Worm (Caenorhabditis elegans) whole organism, young adult: ENCODE data around the gene mrpl-48.

ENCODE experiments used
- B0019.2 ChIP-seq: fragments of 200-800 bp; sonication (Bioruptor generic); conservative IDR thresholded peaks from 2 replicates; pipeline ENCODE4 v1.3.6; 2022; ENCODE audit warnings: missing genetic modification reagents, missing genetic modification characterization, missing compliant biosample characterization
- B0336.3 ChIP-seq: fragments of 200-800 bp; sonication (Bioruptor generic); IDR thresholded peaks from 2 replicates; pipeline ENCODE4 v1.3.6; 2022; ENCODE audit warnings: missing genetic modification characterization, missing compliant biosample characterization
- C06A6.2 ChIP-seq: fragments of 200-800 bp; sonication (Bioruptor generic); conservative IDR thresholded peaks from 2 replicates; pipeline ENCODE4 v1.3.6; 2022; ENCODE audit warnings: missing genetic modification characterization, missing compliant biosample characterization
- F39B2.1 ChIP-seq: fragments of 200-800 bp; sonication (Bioruptor generic); IDR thresholded peaks from 2 replicates; pipeline ENCODE4 v1.3.6; 2022; ENCODE audit warnings: missing genetic modification reagents, missing genetic modification characterization, missing compliant biosample characterization
- F49E8.2 ChIP-seq: sonication (generic microtip); optimal IDR thresholded peaks from 3 replicates; lab custom pipeline; 2017; ENCODE audit warnings: missing genetic modification characterization, mild to moderate bottlenecking, missing compliant biosample characterization, antibody characterized with exemption, moderate library complexity; ENCODE audit not compliant: insufficient read depth
- F57A8.1 ChIP-seq: fragments of 200-800 bp; sonication (Bioruptor generic); optimal IDR thresholded peaks from 2 replicates; lab custom pipeline; 2018; ENCODE audit warnings: mild to moderate bottlenecking, missing genetic modification characterization, moderate library complexity, missing compliant biosample characterization
- Y53G8AR.9 ChIP-seq: fragments of 200-800 bp; sonication (Bioruptor generic); conservative IDR thresholded peaks from 2 replicates; pipeline ENCODE4 v1.3.6; 2022; ENCODE audit warnings: missing genetic modification reagents, missing genetic modification characterization, missing compliant biosample characterization
- Y56A3A.18 ChIP-seq: fragments of 200-800 bp; sonication (Bioruptor generic); IDR thresholded peaks from 2 replicates; pipeline ENCODE4 v1.3.6; 2022; ENCODE audit warnings: missing genetic modification reagents, missing genetic modification characterization, missing compliant biosample characterization
- akir-1 ChIP-seq: fragments of 200-800 bp; sonication (Bioruptor generic); optimal IDR thresholded peaks from 2 replicates; lab custom pipeline; 2018; ENCODE audit warnings: mild to moderate bottlenecking, missing genetic modification characterization, moderate library complexity, missing compliant biosample characterization
- athp-1 ChIP-seq: sonication (generic microtip); optimal IDR thresholded peaks from 2 replicates; lab custom pipeline; 2017; ENCODE audit warnings: mild to moderate bottlenecking, missing genetic modification characterization, missing compliant biosample characterization
- attf-5 ChIP-seq: fragments of 200-800 bp; sonication (Bioruptor generic); optimal IDR thresholded peaks from 2 replicates; lab custom pipeline; 2018; ENCODE audit warnings: mild to moderate bottlenecking, missing genetic modification characterization, missing compliant biosample characterization
- attf-6 ChIP-seq: fragments of 200-800 bp; sonication (Bioruptor generic); IDR thresholded peaks from 2 replicates; pipeline ENCODE4 v1.3.6; 2022; ENCODE audit warnings: missing genetic modification reagents, missing genetic modification characterization, missing compliant biosample characterization
- bed-2 ChIP-seq: fragments of 200-800 bp; sonication (Bioruptor generic); IDR thresholded peaks from 2 replicates; pipeline ENCODE4 v1.3.6; 2022; ENCODE audit warnings: missing genetic modification reagents, missing genetic modification characterization, missing compliant biosample characterization
- cebp-2 ChIP-seq: fragments of 200-800 bp; sonication (Bioruptor generic); IDR thresholded peaks from 2 replicates; pipeline ENCODE4 v1.3.6; 2022; ENCODE audit warnings: missing genetic modification characterization, missing compliant biosample characterization
- ceh-27 ChIP-seq: fragments of 200-800 bp; sonication (Bioruptor generic); optimal IDR thresholded peaks from 2 replicates; lab custom pipeline; 2018; ENCODE audit warnings: mild to moderate bottlenecking, missing genetic modification characterization, moderate library complexity, missing compliant biosample characterization
- ceh-91 ChIP-seq: fragments of 200-800 bp; sonication (Bioruptor generic); IDR thresholded peaks from 2 replicates; pipeline ENCODE4 v1.3.6; 2022; ENCODE audit warnings: missing genetic modification reagents, missing genetic modification characterization, missing compliant biosample characterization
- dpff-1 ChIP-seq: sonication (generic microtip); optimal IDR thresholded peaks from 2 replicates; lab custom pipeline; 2017; ENCODE audit warnings: mild to moderate bottlenecking, missing genetic modification characterization, missing compliant biosample characterization
- egl-44 ChIP-seq: fragments of 200-800 bp; sonication (Bioruptor generic); IDR thresholded peaks from 2 replicates; pipeline ENCODE4 v1.3.6; 2022; ENCODE audit warnings: missing genetic modification reagents, missing genetic modification characterization, missing compliant biosample characterization
- ekl-4 ChIP-seq: fragments of 200-800 bp; sonication (Bioruptor generic); IDR thresholded peaks from 2 replicates; pipeline ENCODE4 v1.3.6; 2022; ENCODE audit warnings: missing genetic modification reagents, missing genetic modification characterization, missing compliant biosample characterization
- him-1 ChIP-seq: sonication (generic microtip); optimal IDR thresholded peaks from 2 replicates; lab custom pipeline; 2016; ENCODE audit warnings: missing genotype, missing genetic modification reagents, missing genetic modification characterization, missing compliant biosample characterization
- hlh-26 ChIP-seq: fragments of 200-800 bp; sonication (Bioruptor generic); conservative IDR thresholded peaks from 2 replicates; pipeline ENCODE4 v1.3.6; 2022; ENCODE audit warnings: missing genetic modification reagents, missing genetic modification characterization, missing compliant biosample characterization
- hmg-1.2 ChIP-seq: fragments of 200-800 bp; sonication (Bioruptor generic); IDR thresholded peaks from 2 replicates; pipeline ENCODE4 v1.3.6; 2022; ENCODE audit warnings: missing genetic modification reagents, missing genetic modification characterization, missing compliant biosample characterization
- lin-35 ChIP-seq, 3 experiments: fragments of 150-350 bp in 2 of 3; sonication (generic microtip) in 1 of 3; optimal IDR thresholded peaks; 2 replicates each; lab custom pipeline; 2014 to 2018; ENCODE audit warnings: missing biosample characterization in 3 of 3, missing genetic modification characterization in 3 of 3, missing genetic modification reagents in 3 of 3
- lin-40 ChIP-seq: sonication (generic microtip); optimal IDR thresholded peaks from 2 replicates; lab custom pipeline; 2016; ENCODE audit warnings: missing genetic modification characterization, mild to moderate bottlenecking, missing compliant biosample characterization, missing genotype, missing genetic modification reagents
- lin-54 ChIP-seq: fragments of 200-800 bp; sonication (Bioruptor generic); optimal IDR thresholded peaks from 2 replicates; lab custom pipeline; 2018; ENCODE audit warnings: mild to moderate bottlenecking, missing genetic modification characterization, missing compliant biosample characterization
- madf-3 ChIP-seq: fragments of 200-800 bp; sonication (Bioruptor generic); IDR thresholded peaks from 2 replicates; pipeline ENCODE4 v1.3.6; 2022; ENCODE audit warnings: missing genetic modification reagents, missing genetic modification characterization, missing compliant biosample characterization
- madf-6 ChIP-seq: fragments of 200-800 bp; sonication (Bioruptor generic); IDR thresholded peaks from 2 replicates; pipeline ENCODE4 v1.3.6; 2022; ENCODE audit warnings: missing genetic modification reagents, missing genetic modification characterization, missing compliant biosample characterization
- mcd-1 ChIP-seq: fragments of 200-800 bp; sonication (Bioruptor generic); IDR thresholded peaks from 2 replicates; pipeline ENCODE4 v1.3.6; 2022; ENCODE audit warnings: missing genetic modification reagents, missing genetic modification characterization, missing compliant biosample characterization
- nhr-120 ChIP-seq: fragments of 200-800 bp; sonication (Bioruptor generic); IDR thresholded peaks from 2 replicates; pipeline ENCODE4 v1.3.6; 2022; ENCODE audit warnings: missing genetic modification characterization, missing compliant biosample characterization
- nhr-179 ChIP-seq: sonication (generic microtip); optimal IDR thresholded peaks from 2 replicates; lab custom pipeline; 2016; ENCODE audit warnings: mild to moderate bottlenecking, missing genetic modification characterization, missing compliant biosample characterization
- pbrm-1 ChIP-seq: fragments of 200-800 bp; sonication (Bioruptor generic); IDR thresholded peaks from 2 replicates; pipeline ENCODE4 v1.3.6; 2022; ENCODE audit warnings: missing genetic modification reagents, missing genetic modification characterization, missing compliant biosample characterization
- repo-1 ChIP-seq: sonication (generic microtip); optimal IDR thresholded peaks from 2 replicates; lab custom pipeline; 2017; ENCODE audit warnings: mild to moderate bottlenecking, missing genetic modification characterization, missing compliant biosample characterization
- sea-2 ChIP-seq: fragments of 200-800 bp; sonication (Bioruptor generic); IDR thresholded peaks from 2 replicates; pipeline ENCODE4 v1.3.6; 2022; ENCODE audit warnings: missing genetic modification characterization, missing compliant biosample characterization
- snpc-1.1 ChIP-seq: sonication (generic microtip); optimal IDR thresholded peaks from 2 replicates; lab custom pipeline; 2017; ENCODE audit warnings: missing genetic modification characterization, mild to moderate bottlenecking, missing compliant biosample characterization, antibody characterized with exemption, moderate library complexity, missing genotype, missing genetic modification reagents; ENCODE audit not compliant: insufficient read depth
- snpc-3.4 ChIP-seq: sonication (generic microtip); optimal IDR thresholded peaks from 2 replicates; lab custom pipeline; 2017; ENCODE audit warnings: missing genetic modification characterization, mild to moderate bottlenecking, missing compliant biosample characterization, antibody characterized with exemption, moderate library complexity, missing genotype, missing genetic modification reagents
- snpc-4 ChIP-seq, 5 experiments: fragments of 150-350 bp in 1 of 5; sonication (generic microtip) in 4 of 5; optimal IDR thresholded peaks; 2 replicates each; lab custom pipeline; 2014 to 2018; ENCODE audit warnings: missing genetic modification characterization in 5 of 5, missing biosample characterization in 3 of 5, antibody characterized with exemption in 2 of 5, mild to moderate bottlenecking in 2 of 5, missing compliant biosample characterization in 2 of 5, missing genotype in 2 of 5, moderate library complexity in 2 of 5, missing genetic modification reagents in 1 of 5
- tlf-1 ChIP-seq: fragments of 200-800 bp; sonication (Bioruptor generic); optimal IDR thresholded peaks from 2 replicates; lab custom pipeline; 2018; ENCODE audit warnings: mild to moderate bottlenecking, missing genetic modification characterization, missing compliant biosample characterization
- xnd-1 ChIP-seq: sonication (generic microtip); optimal IDR thresholded peaks from 2 replicates; lab custom pipeline; 2016; ENCODE audit warnings: missing genotype, missing genetic modification reagents, missing genetic modification characterization, missing compliant biosample characterization
- zfh-2 ChIP-seq: fragments of 200-800 bp; sonication (Bioruptor generic); conservative IDR thresholded peaks from 2 replicates; pipeline ENCODE4 v1.3.6; 2022; ENCODE audit warnings: missing genetic modification reagents, missing genetic modification characterization, missing compliant biosample characterization
- ztf-28 ChIP-seq: fragments of 200-800 bp; sonication (Bioruptor generic); IDR thresholded peaks from 2 replicates; pipeline ENCODE4 v1.3.6; 2022; ENCODE audit warnings: missing genetic modification reagents, missing genetic modification characterization, missing compliant biosample characterization
- ztf-3 ChIP-seq: fragments of 200-800 bp; sonication (Bioruptor generic); optimal IDR thresholded peaks from 2 replicates; lab custom pipeline; 2018; ENCODE audit warnings: mild to moderate bottlenecking, missing genetic modification characterization, missing compliant biosample characterization

mrpl-48 gene

DNA sequence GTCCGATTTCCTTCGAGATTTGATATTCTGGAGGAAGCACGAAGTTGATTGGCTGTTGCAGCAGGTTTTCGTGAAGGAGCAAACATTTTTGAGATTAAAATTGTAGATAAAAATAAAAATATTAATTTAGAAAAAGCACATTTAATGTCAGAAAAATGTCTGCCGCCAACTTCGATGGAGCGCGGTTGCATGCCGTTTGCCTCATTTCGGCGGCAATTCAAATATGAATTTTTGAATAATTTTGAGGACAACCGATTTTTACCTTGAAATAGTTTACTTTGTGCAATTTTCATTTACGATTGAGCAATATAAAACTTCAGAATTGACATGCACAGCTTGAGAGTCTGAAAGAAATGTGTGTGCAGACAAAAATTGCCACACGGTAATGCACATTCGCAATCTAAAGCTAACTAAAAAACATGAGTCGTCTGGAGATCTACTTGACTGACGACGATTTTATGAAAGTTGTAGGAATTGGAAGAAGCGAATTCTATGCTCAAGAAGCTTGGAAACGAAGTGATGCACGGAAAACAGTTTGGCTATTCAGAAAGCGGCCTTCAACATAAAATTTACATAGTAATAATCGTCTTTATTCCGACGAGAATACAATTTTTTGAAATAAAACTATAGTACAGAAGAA, 3.0 kb downstream of the mrpl-48 start, which contains the start of gene zhit-1 (continued):
- TF ChIP-seq ceh-91 (GFP tag; lab: Robert Waterston, UW) (no peak), lin-54 (GFP tag; lab: Kevin White, UChicago) (peak; percentile 90), lin-35 (GFP tag; optimal IDR thresholded peaks at IDR 0.05; lab: Kevin White, UChicago) (peak in 2 of 3 experiments; percentile 60 to 73), nhr-120 (GFP tag; lab: Robert Waterston, UW) (no peak), pbrm-1 (GFP tag; lab: Robert Waterston, UW) (no peak), cebp-2 (GFP tag; lab: Robert Waterston, UW) (no peak), F57A8.1 (GFP tag; lab: Kevin White, UChicago) (no peak), repo-1 (tag; lab: Kevin White, UChicago) (no peak), him-1 (tag; lab: Kevin White, UChicago) (peak; percentile 25), B0336.3 (GFP tag; lab: Robert Waterston, UW) (no peak), dpff-1 (tag; lab: Kevin White, UChicago) (no peak), athp-1 (tag; lab: Kevin White, UChicago) (no peak)
- TF ChIP-seq, all 124 proteins: peak for 10

DNA sequence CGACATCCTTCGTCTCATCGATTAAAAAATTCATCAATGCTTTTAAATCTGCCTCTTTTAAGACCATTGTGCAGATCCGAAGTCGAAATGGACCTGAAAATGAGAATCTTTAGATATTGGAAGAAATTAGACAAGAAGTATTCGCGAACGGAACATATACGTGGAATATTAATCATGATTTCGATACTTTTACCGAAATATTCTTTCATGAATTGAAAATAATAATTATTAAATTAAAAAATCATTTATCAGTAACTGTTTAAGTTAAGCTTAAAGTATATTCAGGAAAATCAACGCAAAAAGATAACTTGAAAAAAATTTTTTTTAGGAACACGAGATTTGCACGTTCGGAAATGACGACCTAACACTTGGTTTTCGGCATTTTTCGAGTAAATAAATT, 7.8 kb downstream of the mrpl-48 start, which contains the start of gene CD4.8:
Gene CD4.8, minus strand, starts transcription at position 101 of the 400 bp plus-strand sequence.
- TF ChIP-seq snpc-1.1 (tag; lab: Kevin White, UChicago) (no peak), ekl-4 (no peak), cebp-2 (GFP tag; lab: Robert Waterston, UW) (no peak), F39B2.1 (GFP tag; lab: Robert Waterston, UW) (no peak), lin-40 (no peak), egl-44 (GFP tag; lab: Robert Waterston, UW) (no peak), B0019.2 (GFP tag; lab: Robert Waterston, UW) (no peak), zfh-2 (GFP tag; lab: Robert Waterston, UW) (no peak), lin-35 (GFP tag; optimal IDR thresholded peaks at IDR 0.05; lab: Kevin White, UChicago) (no peak), ceh-27 (GFP tag; lab: Kevin White, UChicago) (no peak), hlh-26 (GFP tag; lab: Robert Waterston, UW) (no peak), nhr-179 (tag; lab: Kevin White, UChicago) (no peak), F49E8.2 (tag; lab: Kevin White, UChicago) (no peak), ztf-3 (no peak), repo-1 (tag; lab: Kevin White, UChicago) (no peak), snpc-3.4 (no peak)

DNA sequence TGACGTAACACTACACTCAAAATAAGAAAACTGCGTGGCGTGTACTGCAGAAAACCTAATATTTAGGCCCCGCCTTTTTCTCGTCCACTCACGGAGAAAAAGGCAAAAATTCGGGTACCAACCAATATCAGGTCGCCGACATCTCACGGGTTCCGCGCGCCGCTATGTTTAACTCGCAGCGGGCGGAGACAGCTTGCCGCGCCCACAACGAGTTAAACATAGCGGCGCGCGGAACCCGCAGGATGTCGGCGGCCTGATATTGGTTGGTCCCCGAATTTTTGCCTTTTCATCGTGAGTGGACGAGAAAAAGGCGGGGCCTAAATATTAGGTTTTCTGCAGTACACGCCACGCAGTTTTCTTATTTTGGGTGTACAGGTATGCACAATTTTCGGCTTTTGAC, 8.9 kb downstream of the mrpl-48 start:
- TF ChIP-seq snpc-1.1 (tag; lab: Kevin White, UChicago) (peak; percentile 79), snpc-4 (GFP tag; optimal IDR thresholded peaks at IDR 0.05; lab: Kevin White, UChicago) (peak; percentile 77), snpc-4 (tag; optimal IDR thresholded peaks at IDR 0.05; lab: Kevin White, UChicago) (peak in 3 of 4 experiments; percentile 79 to 98 (median 96)), pbrm-1 (GFP tag; lab: Robert Waterston, UW) (0 out of 2 replicates have a peak, but pooled peaks have one; percentile 16), hmg-1.2 (peak; percentile 72), attf-6 (GFP tag; lab: Robert Waterston, UW) (peak; percentile 12; the same call in 1 of the 2 replicates), mcd-1 (GFP tag; lab: Robert Waterston, UW) (peak; percentile 39), xnd-1 (tag; lab: Kevin White, UChicago) (peak; percentile 7), snpc-3.4 (peak; percentile 32)

DNA sequence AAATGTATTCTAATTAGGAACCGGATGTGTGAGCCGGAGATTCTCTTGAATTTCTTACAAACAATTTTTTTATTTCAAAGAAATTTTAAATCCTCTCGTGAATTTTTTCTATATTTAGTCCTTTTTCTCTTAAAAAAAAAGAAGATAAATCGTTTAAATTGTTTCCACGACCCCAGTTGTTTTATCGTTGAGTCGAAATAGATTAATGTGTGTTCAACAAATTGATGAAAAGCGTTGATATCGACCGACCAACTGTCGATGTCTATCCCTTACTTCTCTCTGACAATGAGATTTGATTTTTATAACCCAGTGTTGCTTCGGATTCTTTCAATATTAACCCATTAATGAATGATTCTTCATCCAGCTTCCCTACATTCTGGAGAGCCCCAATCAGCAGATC, 12.7 kb downstream of the mrpl-48 start, which contains the start of gene CD4.1:
Gene CD4.1, plus strand, starts transcription at position 301 of the 400 bp plus-strand sequence.
- TF ChIP-seq akir-1 (GFP tag; lab: Kevin White, UChicago) (no peak), madf-3 (GFP tag; lab: Robert Waterston, UW) (no peak), snpc-4 (GFP tag; optimal IDR thresholded peaks at IDR 0.05; lab: Kevin White, UChicago) (no peak), snpc-4 (tag; optimal IDR thresholded peaks at IDR 0.05; lab: Kevin White, UChicago) (no peak), Y56A3A.18 (GFP tag; lab: Robert Waterston, UW) (no peak), C06A6.2 (no peak), attf-5 (no peak), sea-2 (no peak), athp-1 (tag; lab: Kevin White, UChicago) (no peak), madf-6 (GFP tag; lab: Robert Waterston, UW) (no peak), ztf-28 (GFP tag; lab: Robert Waterston, UW) (no peak), tlf-1 (GFP tag; lab: Kevin White, UChicago) (no peak), bed-2 (GFP tag; lab: Robert Waterston, UW) (no peak), Y53G8AR.9 (GFP tag; lab: Robert Waterston, UW) (no peak)
